Worm (Caenorhabditis elegans) whole organism, L2 larva: ENCODE data around the gene srg-45.

ENCODE experiments used
- R02D3.7 ChIP-seq: fragments of 150-350 bp; optimal IDR thresholded peaks from 2 replicates; lab custom pipeline; 2014; ENCODE audit warnings: missing biosample characterization, missing genetic modification characterization
- alr-1 ChIP-seq: fragments of 150-350 bp; optimal IDR thresholded peaks from 2 replicates; lab custom pipeline; 2014; ENCODE audit warnings: missing biosample characterization, missing genetic modification characterization
- ama-1 ChIP-seq: fragments of 150-350 bp; optimal IDR thresholded peaks from 2 replicates; lab custom pipeline; 2018; ENCODE audit warnings: inconsistent platforms
- elt-1 ChIP-seq: fragments of 150-350 bp; optimal IDR thresholded peaks from 2 replicates; lab custom pipeline; 2014; ENCODE audit warnings: missing biosample characterization, missing genetic modification characterization
- elt-3 ChIP-seq: sonication (generic microtip); optimal IDR thresholded peaks from 2 replicates; lab custom pipeline; 2017; ENCODE audit warnings: missing biosample characterization, missing genetic modification characterization
- lin-13 ChIP-seq: fragments of 150-350 bp; optimal IDR thresholded peaks from 2 replicates; lab custom pipeline; 2014; ENCODE audit warnings: missing biosample characterization, missing genetic modification reagents, missing genetic modification characterization
- nhr-12 ChIP-seq: fragments of 150-350 bp; optimal IDR thresholded peaks from 2 replicates; lab custom pipeline; 2014; ENCODE audit warnings: missing biosample characterization, missing genetic modification characterization
- nhr-237 ChIP-seq: fragments of 150-350 bp; optimal IDR thresholded peaks from 2 replicates; lab custom pipeline; 2014; ENCODE audit warnings: missing biosample characterization, missing genetic modification characterization
- nhr-25 ChIP-seq: fragments of 150-350 bp; sonication (generic microtip); optimal IDR thresholded peaks from 3 replicates; lab custom pipeline; 2014; ENCODE audit warnings: missing biosample characterization, missing genetic modification characterization
- nhr-77 ChIP-seq: fragments of 150-350 bp; optimal IDR thresholded peaks from 2 replicates; lab custom pipeline; 2014; ENCODE audit warnings: missing biosample characterization, missing genetic modification characterization
- unc-62 ChIP-seq: fragments of 150-350 bp; optimal IDR thresholded peaks from 2 replicates; lab custom pipeline; 2014; ENCODE audit warnings: missing biosample characterization, missing genetic modification reagents, missing genetic modification characterization

- TF ChIP-seq nhr-12 (tag; lab: Kevin White, UChicago): no peak
- TF ChIP-seq unc-62 (GFP tag; lab: Kevin White, UChicago): no peak
- no peak for TF ChIP-seq ama-1
- no peak for TF ChIP-seq R02D3.7 (tag; lab: Kevin White, UChicago)
- TF ChIP-seq nhr-77 (tag; lab: Kevin White, UChicago): no peak
- no peak for TF ChIP-seq lin-13
- no peak for TF ChIP-seq elt-3 (tag; lab: Kevin White, UChicago)
- TF ChIP-seq elt-1: no peak
- no peak for TF ChIP-seq nhr-25 (tag; lab: Kevin White, UChicago)
- TF ChIP-seq alr-1 (tag; lab: Kevin White, UChicago): no peak
- TF ChIP-seq nhr-237 (tag; lab: Kevin White, UChicago): no peak
These were observed 38.0 kb upstream of the srg-45 start, which contains the start of gene twk-24 for ce11 chrV:12269272-12269767.
